Worm (Caenorhabditis elegans) whole organism, L1 larva: ENCODE results near the gene B0250.18.

ENCODE experiments used
- ama-1 ChIP-seq: fragments of 150-350 bp; optimal IDR thresholded peaks from 2 replicates; lab custom pipeline; 2014
- ces-1 ChIP-seq: fragments of 150-350 bp; optimal IDR thresholded peaks from 2 replicates; lab custom pipeline; 2014; ENCODE audit warnings: missing biosample characterization, missing genetic modification reagents, missing genetic modification characterization
- fkh-10 ChIP-seq: sonication (generic microtip); optimal IDR thresholded peaks from 2 replicates; lab custom pipeline; 2017; ENCODE audit warnings: missing biosample characterization, missing genetic modification reagents, missing genetic modification characterization
- lin-39 ChIP-seq: fragments of 150-350 bp; optimal IDR thresholded peaks from 2 replicates; lab custom pipeline; 2014; ENCODE audit warnings: missing biosample characterization, missing genetic modification reagents, missing genetic modification characterization
- nhr-11 ChIP-seq: fragments of 150-350 bp; optimal IDR thresholded peaks from 2 replicates; lab custom pipeline; 2014; ENCODE audit warnings: missing biosample characterization, missing genetic modification characterization
- pqm-1 ChIP-seq: sonication (generic microtip); optimal IDR thresholded peaks from 3 replicates; lab custom pipeline; 2017; ENCODE audit warnings: missing biosample characterization, missing genetic modification characterization
- unc-62 ChIP-seq: fragments of 150-350 bp; optimal IDR thresholded peaks from 2 replicates; lab custom pipeline; 2014; ENCODE audit warnings: missing biosample characterization, missing genetic modification reagents, missing genetic modification characterization
- ztf-11 ChIP-seq, 2 experiments: sonication (generic microtip); optimal IDR thresholded peaks; 2 replicates each; lab custom pipeline; 2016 to 2017; ENCODE audit warnings: missing genetic modification characterization in 2 of 2, missing biosample characterization in 1 of 2, missing compliant biosample characterization in 1 of 2
- ztf-4 ChIP-seq: fragments of 150-350 bp; optimal IDR thresholded peaks from 2 replicates; lab custom pipeline; 2014; ENCODE audit warnings: missing biosample characterization, missing genetic modification characterization

- TF ChIP-seq ztf-11 (tag; optimal IDR thresholded peaks at IDR 0.05; lab: Kevin White, UChicago) (no peak), nhr-11 (no peak), ztf-4 (tag; lab: Kevin White, UChicago) (no peak), unc-62 (no peak), fkh-10 (GFP tag; lab: Kevin White, UChicago) (no peak), pqm-1 (tag; lab: Kevin White, UChicago) (no peak), ama-1 (lab: Kevin White, UChicago) (no peak), lin-39 (no peak), ces-1 (GFP tag; lab: Kevin White, UChicago) (no peak)
Measured at ce11 chrV:20406817-20407216, 53.9 kb downstream of the B0250.18 start.
